Fruit fly (Drosophila melanogaster) whole organism, embryonic: ENCODE results near the gene MTF-1.

ENCODE experiments used
- Antp ChIP-seq: fragments of 200-800 bp; sonication (Bioruptor generic); optimal IDR thresholded peaks from 3 replicates; lab custom pipeline; 2016; ENCODE audit warnings: missing biosample characterization, missing genetic modification characterization
- Atf6 ChIP-seq: fragments of 200-800 bp; sonication (Bioruptor generic); IDR thresholded peaks from 2 replicates; pipeline ENCODE4 v1.3.6; 2022; ENCODE audit warnings: missing biosample characterization, missing genetic modification characterization
- Bteb2 ChIP-seq: fragments of 200-800 bp; sonication (Bioruptor generic); optimal IDR thresholded peaks from 2 replicates; lab custom pipeline; 2016; ENCODE audit warnings: missing biosample characterization, missing genetic modification characterization
- CG10565 ChIP-seq: fragments of 200-800 bp; sonication (Bioruptor generic); optimal IDR thresholded peaks from 3 replicates; lab custom pipeline; 2016; ENCODE audit warnings: missing biosample characterization, mild to moderate bottlenecking, missing genetic modification characterization
- CG10959 ChIP-seq: fragments of 200-800 bp; sonication (Bioruptor generic); IDR thresholded peaks from 2 replicates; pipeline ENCODE4 v1.3.6; 2022; ENCODE audit warnings: missing biosample characterization, missing genetic modification characterization
- CG12071 ChIP-seq: fragments of 200-800 bp; sonication (Bioruptor generic); optimal IDR thresholded peaks from 3 replicates; lab custom pipeline; 2018; ENCODE audit warnings: missing biosample characterization, mild to moderate bottlenecking, missing genetic modification characterization
- CG12104 ChIP-seq: fragments of 200-800 bp; sonication (Bioruptor generic); optimal IDR thresholded peaks from 3 replicates; lab custom pipeline; 2016; ENCODE audit warnings: missing biosample characterization, missing genetic modification characterization
- CG1602 ChIP-seq: fragments of 200-800 bp; sonication (Bioruptor generic); optimal IDR thresholded peaks from 3 replicates; lab custom pipeline; 2016; ENCODE audit warnings: missing biosample characterization, missing genetic modification characterization
- CG1603 ChIP-seq: fragments of 200-800 bp; sonication (Bioruptor generic); optimal IDR thresholded peaks from 2 replicates; lab custom pipeline; 2019; ENCODE audit warnings: missing biosample characterization, mild to moderate bottlenecking, missing genetic modification characterization, moderate library complexity
- CG1647 ChIP-seq: fragments of 200-800 bp; sonication (Bioruptor generic); optimal IDR thresholded peaks from 3 replicates; lab custom pipeline; 2016; ENCODE audit warnings: missing biosample characterization, missing genetic modification characterization
- CG17829 ChIP-seq: fragments of 200-800 bp; optimal IDR thresholded peaks from 2 replicates; lab custom pipeline; 2019; ENCODE audit warnings: missing biosample characterization, mild to moderate bottlenecking, missing genetic modification characterization, moderate library complexity
- CG1792 ChIP-seq: fragments of 200-800 bp; sonication (Bioruptor generic); optimal IDR thresholded peaks from 2 replicates; lab custom pipeline; 2016; ENCODE audit warnings: missing biosample characterization, missing genetic modification characterization
- CG2116 ChIP-seq: fragments of 200-800 bp; sonication (Bioruptor generic); optimal IDR thresholded peaks from 3 replicates; lab custom pipeline; 2018; ENCODE audit warnings: missing biosample characterization, mild to moderate bottlenecking, missing genetic modification characterization
- CG2875 ChIP-seq: fragments of 200-800 bp; sonication (Bioruptor generic); optimal IDR thresholded peaks from 2 replicates; lab custom pipeline; 2017; ENCODE audit warnings: missing biosample characterization, mild to moderate bottlenecking, missing genetic modification characterization, missing genetic modification reagents
- CG30431 ChIP-seq: fragments of 200-800 bp; sonication (Bioruptor generic); optimal IDR thresholded peaks from 2 replicates; lab custom pipeline; 2017; ENCODE audit warnings: missing biosample characterization, missing genetic modification characterization
- CG31365 ChIP-seq: fragments of 200-800 bp; sonication (Bioruptor generic); optimal IDR thresholded peaks from 2 replicates; lab custom pipeline; 2018; ENCODE audit warnings: missing biosample characterization, mild to moderate bottlenecking, missing genetic modification characterization
- CG3281 ChIP-seq: fragments of 200-800 bp; sonication (Bioruptor generic); optimal IDR thresholded peaks from 3 replicates; lab custom pipeline; 2017; ENCODE audit warnings: missing biosample characterization, mild to moderate bottlenecking, missing genetic modification characterization
- CG3726 ChIP-seq: fragments of 200-800 bp; sonication (Bioruptor generic); IDR thresholded peaks from 3 replicates; pipeline ENCODE4, ENCODE4 v1.3.6; 2022; ENCODE audit warnings: missing biosample characterization, missing genetic modification characterization
- CG4707 ChIP-seq: fragments of 200-800 bp; sonication (Bioruptor generic); optimal IDR thresholded peaks from 2 replicates; lab custom pipeline; 2018; ENCODE audit warnings: missing biosample characterization, mild to moderate bottlenecking, missing genetic modification characterization, moderate library complexity
- CG6272 ChIP-seq: fragments of 200-800 bp; sonication (Bioruptor generic); IDR thresholded peaks from 2 replicates; pipeline ENCODE4 v1.3.6; 2022; ENCODE audit warnings: missing biosample characterization, missing genetic modification characterization
- CkIIα-i1 ChIP-seq: fragments of 200-800 bp; sonication (Bioruptor generic); IDR thresholded peaks from 2 replicates; pipeline ENCODE4 v1.3.6; 2022; ENCODE audit warnings: missing biosample characterization, missing genetic modification characterization
- Dfd ChIP-seq, 2 experiments: fragments of >200 bp; optimal IDR thresholded peaks; 2 replicates each; lab custom pipeline; 2017; ENCODE audit warnings: missing biosample characterization in 2 of 2, missing genetic modification characterization in 2 of 2
- Fer2 ChIP-seq: fragments of 200-800 bp; sonication (Bioruptor generic); optimal IDR thresholded peaks from 2 replicates; lab custom pipeline; 2018; ENCODE audit warnings: missing biosample characterization, mild to moderate bottlenecking, missing genetic modification characterization, moderate library complexity
- GATAe ChIP-seq: fragments of 200-800 bp; sonication (Bioruptor generic); conservative IDR thresholded peaks from 2 replicates; pipeline ENCODE4 v1.3.6; 2022; ENCODE audit warnings: missing biosample characterization, missing genetic modification characterization
- H15 ChIP-seq: fragments of 200-800 bp; sonication (Bioruptor generic); IDR thresholded peaks from 3 replicates; pipeline ENCODE4 v1.3.6; 2022; ENCODE audit warnings: missing biosample characterization, missing genetic modification characterization
- HLH4C ChIP-seq: fragments of 200-800 bp; sonication (Bioruptor generic); IDR thresholded peaks from 3 replicates; pipeline ENCODE4 v1.3.6; 2022; ENCODE audit warnings: missing biosample characterization, missing genetic modification characterization; ENCODE audit not compliant: partially characterized antibody
- Hmx ChIP-seq: fragments of 200-800 bp; sonication (Bioruptor generic); optimal IDR thresholded peaks from 2 replicates; lab custom pipeline; 2016; ENCODE audit warnings: missing biosample characterization, missing genetic modification characterization
- Lim3 ChIP-seq: fragments of 200-800 bp; sonication (Bioruptor generic); IDR thresholded peaks from 2 replicates; pipeline ENCODE4 v1.3.6; 2022; ENCODE audit warnings: missing biosample characterization, missing genetic modification characterization
- NFAT ChIP-seq: fragments of 200-800 bp; sonication (Bioruptor generic); IDR thresholded peaks from 2 replicates; pipeline ENCODE4 v1.3.6; 2022; ENCODE audit warnings: missing biosample characterization, missing genetic modification characterization
- Opbp ChIP-seq: fragments of 200-800 bp; sonication (Bioruptor generic); IDR thresholded peaks from 3 replicates; pipeline ENCODE4 v1.3.6; 2022; ENCODE audit warnings: missing biosample characterization, missing genetic modification characterization; ENCODE audit not compliant: partially characterized antibody
- Pdp1 ChIP-seq, 2 experiments: fragments of 200-800 bp; sonication (Bioruptor generic); optimal IDR thresholded peaks; 3 replicates each; lab custom pipeline; 2016; ENCODE audit warnings: missing biosample characterization in 2 of 2, missing genetic modification characterization in 2 of 2, mild to moderate bottlenecking in 1 of 2, moderate library complexity in 1 of 2
- ase ChIP-seq: fragments of 200-800 bp; sonication (Bioruptor generic); IDR thresholded peaks from 3 replicates; pipeline ENCODE4 v1.3.6; 2022; ENCODE audit warnings: missing biosample characterization, missing genetic modification characterization
- br ChIP-seq: fragments of >200 bp; optimal IDR thresholded peaks from 2 replicates; lab custom pipeline; 2017
- bsh ChIP-seq, 2 experiments: fragments of 200-800 bp; sonication (Bioruptor generic); optimal IDR thresholded peaks; 2 replicates each; lab custom pipeline; 2017 to 2018; ENCODE audit warnings: mild to moderate bottlenecking in 2 of 2, missing biosample characterization in 2 of 2, missing genetic modification characterization in 2 of 2, moderate library complexity in 1 of 2
- cas ChIP-seq: fragments of 200-800 bp; sonication (Bioruptor generic); IDR thresholded peaks from 2 replicates; pipeline ENCODE4 v1.3.6; 2022; ENCODE audit warnings: missing biosample characterization, missing genetic modification characterization
- crc ChIP-seq: fragments of 200-800 bp; sonication (Bioruptor generic); optimal IDR thresholded peaks from 2 replicates; lab custom pipeline; 2016; ENCODE audit warnings: missing biosample characterization, missing genetic modification characterization
- crol ChIP-seq: fragments of 200-800 bp; sonication (Bioruptor generic); IDR thresholded peaks from 2 replicates; pipeline ENCODE4 v1.3.6; 2022; ENCODE audit warnings: missing biosample characterization, missing genetic modification characterization
- ems ChIP-seq: fragments of 200-800 bp; sonication (Bioruptor generic); optimal IDR thresholded peaks from 3 replicates; lab custom pipeline; 2016; ENCODE audit warnings: missing biosample characterization, missing genetic modification characterization
- esg ChIP-seq: fragments of 200-800 bp; sonication (Bioruptor generic); conservative IDR thresholded peaks from 2 replicates; pipeline ENCODE4 v1.3.6; 2022; ENCODE audit warnings: missing biosample characterization, missing genetic modification characterization
- her ChIP-seq: fragments of 200-800 bp; sonication (Bioruptor generic); optimal IDR thresholded peaks from 2 replicates; lab custom pipeline; 2016; ENCODE audit warnings: missing biosample characterization, missing genetic modification characterization
- hkb ChIP-seq, 2 experiments: fragments of 200-800 bp in 1 of 2; fragments of >200 bp in 1 of 2; sonication (Bioruptor generic) in 1 of 2; IDR thresholded peaks in 1 of 2; optimal IDR thresholded peaks in 1 of 2; 2 replicates each; pipeline versions ENCODE4 v1.3.6 to Lab custom; 2017 to 2022; ENCODE audit warnings: missing biosample characterization in 1 of 2, missing genetic modification characterization in 1 of 2
- kah ChIP-seq: fragments of 200-800 bp; sonication (Bioruptor generic); optimal IDR thresholded peaks from 2 replicates; lab custom pipeline; 2018; ENCODE audit warnings: missing biosample characterization, mild to moderate bottlenecking, missing genetic modification characterization
- kni ChIP-seq: fragments of 200-800 bp; sonication (Bioruptor generic); optimal IDR thresholded peaks from 3 replicates; lab custom pipeline; 2017; ENCODE audit warnings: mild to moderate bottlenecking, missing biosample characterization, missing genetic modification reagents, missing genetic modification characterization
- pb ChIP-seq: fragments of 200-800 bp; sonication (Bioruptor generic); optimal IDR thresholded peaks from 3 replicates; lab custom pipeline; 2016; ENCODE audit warnings: missing biosample characterization, missing genetic modification characterization
- pnt ChIP-seq: fragments of 200-800 bp; sonication (Bioruptor generic); optimal IDR thresholded peaks from 3 replicates; lab custom pipeline; 2016; ENCODE audit warnings: missing biosample characterization, missing genetic modification characterization
- seq ChIP-seq: fragments of 200-800 bp; sonication (Bioruptor generic); IDR thresholded peaks from 2 replicates; pipeline ENCODE4 v1.3.6; 2022; ENCODE audit warnings: missing biosample characterization, missing genetic modification characterization
- tap ChIP-seq: fragments of 200-800 bp; optimal IDR thresholded peaks from 3 replicates; lab custom pipeline; 2019; ENCODE audit warnings: missing biosample characterization, mild to moderate bottlenecking, missing genetic modification characterization, moderate library complexity
- tna ChIP-seq: fragments of 200-800 bp; sonication (Bioruptor generic); IDR thresholded peaks from 2 replicates; pipeline ENCODE4 v1.3.6; 2022; ENCODE audit warnings: missing biosample characterization, missing genetic modification characterization; ENCODE audit not compliant: partially characterized antibody
- trem ChIP-seq: fragments of 200-800 bp; optimal IDR thresholded peaks from 3 replicates; lab custom pipeline; 2019; ENCODE audit warnings: missing biosample characterization, mild to moderate bottlenecking, missing genetic modification characterization, moderate library complexity
- wek ChIP-seq: fragments of 200-800 bp; sonication (Bioruptor generic); optimal IDR thresholded peaks from 3 replicates; lab custom pipeline; 2018; ENCODE audit warnings: missing biosample characterization, mild to moderate bottlenecking, missing genetic modification characterization, moderate library complexity

MTF-1 gene

dm6 chr3L:9430608-9430952, 468 bp downstream of the MTF-1 start:
- TF ChIP-seq cas (0 out of 2 replicates have a peak, but pooled peaks have one; percentile 23), CG1647 (GFP tag; lab: Kevin White, UChicago) (no peak), trem (tag; lab: Kevin White, UChicago) (no peak), HLH4C (GFP tag; lab: Robert Waterston, UW) (0 out of 3 replicates have a peak, but pooled peaks have one; percentile 48), GATAe (GFP tag; lab: Robert Waterston, UW) (peak; percentile 14; the same call in 1 of the 2 replicates), her (GFP tag; lab: Kevin White, UChicago) (no peak), hkb (optimal IDR thresholded peaks at IDR 0.05; lab: Kevin White, UChicago) (no peak), hkb (GFP tag; IDR thresholded peaks at IDR 0.05; lab: Robert Waterston, UW) (no peak; the same call in 1 of the 2 replicates), CG1792 (no peak), CG12104 (GFP tag; lab: Kevin White, UChicago) (no peak), wek (GFP tag; lab: Kevin White, UChicago) (no peak), crc (GFP tag; lab: Kevin White, UChicago) (no peak), Hmx (GFP tag; lab: Kevin White, UChicago) (no peak), tna (GFP tag; lab: Robert Waterston, UW) (0 out of 2 replicates have a peak, but pooled peaks have one; percentile 5), pnt (no peak), Opbp (GFP tag; lab: Robert Waterston, UW) (no peak), CG10565 (GFP tag; lab: Kevin White, UChicago) (no peak), H15 (GFP tag; lab: Robert Waterston, UW) (no peak), seq (peak; percentile 2; the same call in 1 of the 2 replicates), CG17829 (tag; lab: Kevin White, UChicago) (no peak), Atf6 (GFP tag; lab: Robert Waterston, UW) (0 out of 2 replicates have a peak, but pooled peaks have one; percentile 16), Pdp1 (GFP tag; optimal IDR thresholded peaks at IDR 0.05; lab: Kevin White, UChicago) (no peak), Antp (GFP tag; lab: Kevin White, UChicago) (no peak), kah (peak; percentile 70), CG10959 (GFP tag; lab: Robert Waterston, UW) (no peak), CG1603 (tag; lab: Kevin White, UChicago) (no peak), kni (no peak)

DNA sequence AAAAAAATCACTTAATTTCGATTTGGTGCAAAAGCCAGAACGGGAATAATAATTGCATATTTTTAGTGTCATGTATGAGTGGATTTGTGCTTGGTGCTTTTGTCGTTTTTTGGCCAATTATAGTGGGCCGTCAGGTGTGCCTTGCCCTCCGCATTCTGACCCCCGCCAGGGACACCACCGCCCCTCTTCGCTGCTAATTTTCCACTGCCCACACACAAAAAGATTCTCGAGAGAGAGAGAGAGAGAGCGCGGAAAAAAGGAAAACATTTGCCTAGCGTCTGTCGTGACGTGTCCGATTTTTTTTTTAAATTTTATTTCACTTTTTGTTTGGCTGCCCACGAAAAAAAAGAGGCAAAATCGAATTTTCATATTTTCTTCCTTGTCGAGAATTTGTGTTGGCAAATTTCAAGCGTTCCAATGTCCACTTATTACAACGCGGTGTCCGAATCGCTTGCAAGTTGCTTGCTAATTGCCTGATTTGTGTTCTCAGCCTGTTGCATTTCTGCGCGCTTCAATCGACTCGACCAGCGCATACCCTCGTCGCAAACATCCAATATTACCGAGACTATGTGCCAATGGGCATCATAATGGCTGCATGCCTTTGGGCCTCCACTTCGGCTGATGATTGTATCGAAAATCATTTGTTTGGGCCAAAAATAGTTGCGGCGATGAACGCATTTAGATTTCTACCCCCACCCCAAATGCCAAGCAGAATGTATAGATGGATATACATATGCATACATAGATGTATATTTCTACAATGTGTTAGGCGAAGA, 1.9 kb downstream of the MTF-1 start:
- no peak for TF ChIP-seq Dfd (GFP tag; optimal IDR thresholded peaks at IDR 0.05; lab: Kevin White, UChicago)
- no peak for TF ChIP-seq CG4707 (GFP tag; lab: Kevin White, UChicago)
- no peak for TF ChIP-seq H15 (GFP tag; lab: Robert Waterston, UW)
- TF ChIP-seq tap (tag; lab: Kevin White, UChicago), result no peak
- TF ChIP-seq ems (GFP tag; lab: Kevin White, UChicago), result no peak
- no peak for TF ChIP-seq pb (GFP tag; lab: Kevin White, UChicago)
- TF ChIP-seq Lim3 (GFP tag; lab: Robert Waterston, UW), result no peak
- TF ChIP-seq CG31365 (tag; lab: Kevin White, UChicago), result no peak
- TF ChIP-seq CG3726 (GFP tag; lab: Robert Waterston, UW), result no peak
- TF ChIP-seq br (lab: Kevin White, UChicago), result no peak
- TF ChIP-seq Bteb2 (GFP tag; lab: Kevin White, UChicago), result no peak
- TF ChIP-seq CG30431 (GFP tag; lab: Kevin White, UChicago), result no peak
- no peak for TF ChIP-seq Fer2 (tag; lab: Kevin White, UChicago)
- TF ChIP-seq CG12071 (GFP tag; lab: Kevin White, UChicago), result no peak
- TF ChIP-seq CG6272, result no peak
- TF ChIP-seq CG3281 (GFP tag; lab: Kevin White, UChicago), result no peak
- TF ChIP-seq CG2875 (GFP tag; lab: Kevin White, UChicago), result no peak
- TF ChIP-seq crol (GFP tag; lab: Robert Waterston, UW), result peak; percentile 24; the same call in 1 of the 2 replicates
- peak; percentile 35; the same call in 1 of the 2 replicates for TF ChIP-seq NFAT
- no peak for TF ChIP-seq CkIIα-i1 (GFP tag; lab: Robert Waterston, UW)
- TF ChIP-seq CG2116, result no peak
- no peak for TF ChIP-seq CG1602 (GFP tag; lab: Kevin White, UChicago)
- TF ChIP-seq esg (GFP tag; lab: Robert Waterston, UW), result no peak
- no peak for TF ChIP-seq ase (GFP tag; lab: Robert Waterston, UW)
- no peak for TF ChIP-seq bsh (GFP tag; optimal IDR thresholded peaks at IDR 0.05; lab: Kevin White, UChicago)
